Worm (Caenorhabditis elegans) whole organism, L1 larva: ENCODE data around the gene C37H5.14.

Experiments used
- ceh-82 ChIP-seq, 3 experiments: fragments of 150-350 bp in 1 of 3; sonication (generic microtip) in 2 of 3; optimal IDR thresholded peaks; 2 replicates each; lab custom pipeline; 2014 to 2017; ENCODE audit warnings: missing biosample characterization in 3 of 3, missing genetic modification characterization in 3 of 3
- egl-27 ChIP-seq, 2 experiments: fragments of 150-350 bp in 1 of 2; sonication (generic microtip); optimal IDR thresholded peaks; 3 replicates each; lab custom pipeline; 2017 to 2018; ENCODE audit warnings: missing biosample characterization in 2 of 2, missing genetic modification characterization in 2 of 2, missing genetic modification reagents in 2 of 2
- fkh-10 ChIP-seq: sonication (generic microtip); optimal IDR thresholded peaks from 2 replicates; lab custom pipeline; 2017; ENCODE audit warnings: missing biosample characterization, missing genetic modification reagents, missing genetic modification characterization
- hpl-2 ChIP-seq: fragments of 150-350 bp; optimal IDR thresholded peaks from 2 replicates; lab custom pipeline; 2014; ENCODE audit warnings: missing biosample characterization, missing genetic modification reagents, missing genetic modification characterization
- lin-15B ChIP-seq: fragments of 150-350 bp; sonication (generic microtip); optimal IDR thresholded peaks from 3 replicates; lab custom pipeline; 2014; ENCODE audit warnings: missing biosample characterization, missing genetic modification characterization
- unc-62 ChIP-seq: fragments of 150-350 bp; optimal IDR thresholded peaks from 2 replicates; lab custom pipeline; 2014; ENCODE audit warnings: missing biosample characterization, missing genetic modification reagents, missing genetic modification characterization

ce11 chrV:4847424-4847823 lies 13.2 kb upstream of the C37H5.14 start, which contains the start of gene abhd-5.1:
- no peak for TF ChIP-seq lin-15B
- TF ChIP-seq egl-27 (tag; optimal IDR thresholded peaks at IDR 0.05; lab: Kevin White, UChicago): no peak
- no peak for TF ChIP-seq unc-62 (GFP tag; lab: Kevin White, UChicago)
- TF ChIP-seq hpl-2: no peak
- no peak for TF ChIP-seq ceh-82 (tag; optimal IDR thresholded peaks at IDR 0.05; lab: Kevin White, UChicago)
- no peak for TF ChIP-seq fkh-10
